Worm (Caenorhabditis elegans) whole organism, L1 larva: Measurements from ENCODE around the gene rcat-1.

ENCODE experiments used
- C04F5.9 ChIP-seq: sonication (generic microtip); optimal IDR thresholded peaks from 2 replicates; lab custom pipeline; 2016; ENCODE audit warnings: missing genetic modification characterization, missing compliant biosample characterization
- C16A3.4 ChIP-seq: fragments of 150-350 bp; optimal IDR thresholded peaks from 2 replicates; lab custom pipeline; 2014; ENCODE audit warnings: missing biosample characterization, missing genetic modification characterization
- C34B4.2 ChIP-seq: sonication (generic microtip); optimal IDR thresholded peaks from 2 replicates; lab custom pipeline; 2017; ENCODE audit warnings: mild to moderate bottlenecking, missing genetic modification characterization, missing compliant biosample characterization
- F16B12.6 ChIP-seq: fragments of 150-350 bp; optimal IDR thresholded peaks from 2 replicates; lab custom pipeline; 2014; ENCODE audit warnings: missing biosample characterization, missing genetic modification characterization
- aly-2 ChIP-seq: fragments of 150-350 bp; optimal IDR thresholded peaks from 2 replicates; lab custom pipeline; 2014; ENCODE audit warnings: missing biosample characterization, missing genetic modification characterization
- ama-1 ChIP-seq: fragments of 150-350 bp; optimal IDR thresholded peaks from 2 replicates; lab custom pipeline; 2014
- ceh-63 ChIP-seq: fragments of 200-800 bp; sonication (Bioruptor generic); optimal IDR thresholded peaks from 2 replicates; lab custom pipeline; 2018; ENCODE audit warnings: mild to moderate bottlenecking, missing genetic modification characterization, missing compliant biosample characterization
- ceh-8 ChIP-seq: fragments of 200-800 bp; sonication (Bioruptor generic); optimal IDR thresholded peaks from 2 replicates; lab custom pipeline; 2018; ENCODE audit warnings: mild to moderate bottlenecking, missing genetic modification characterization, moderate library complexity, missing compliant biosample characterization
- ceh-88 ChIP-seq: fragments of 200-800 bp; sonication (Bioruptor generic); IDR thresholded peaks from 2 replicates; pipeline ENCODE4 v1.3.6; 2022; ENCODE audit warnings: missing genetic modification characterization, missing compliant biosample characterization
- ceh-90 ChIP-seq: sonication (generic microtip); optimal IDR thresholded peaks from 2 replicates; lab custom pipeline; 2016; ENCODE audit warnings: missing genetic modification characterization, missing compliant biosample characterization
- ces-1 ChIP-seq: fragments of 150-350 bp; optimal IDR thresholded peaks from 2 replicates; lab custom pipeline; 2014; ENCODE audit warnings: missing biosample characterization, missing genetic modification reagents, missing genetic modification characterization
- dpl-1 ChIP-seq, 3 experiments: fragments of 150-350 bp in 2 of 3; sonication (generic microtip) in 1 of 3; optimal IDR thresholded peaks; 2 replicates each; lab custom pipeline; 2014 to 2017; ENCODE audit warnings: missing biosample characterization in 3 of 3, missing genetic modification characterization in 3 of 3, missing genetic modification reagents in 3 of 3
- efl-3 ChIP-seq: fragments of 200-800 bp; sonication (Bioruptor generic); optimal IDR thresholded peaks from 2 replicates; lab custom pipeline; 2018; ENCODE audit warnings: mild to moderate bottlenecking, missing genetic modification characterization, missing compliant biosample characterization
- elt-3 ChIP-seq, 6 experiments: fragments of 150-350 bp in 1 of 6; sonication (generic microtip); optimal IDR thresholded peaks; 2 replicates each; lab custom pipeline; 2017 to 2018; ENCODE audit warnings: missing biosample characterization in 6 of 6, missing genetic modification characterization in 6 of 6, inconsistent platforms in 1 of 6
- fkh-10 ChIP-seq: sonication (generic microtip); optimal IDR thresholded peaks from 2 replicates; lab custom pipeline; 2017; ENCODE audit warnings: missing biosample characterization, missing genetic modification reagents, missing genetic modification characterization
- fkh-4 ChIP-seq: sonication (generic microtip); optimal IDR thresholded peaks from 2 replicates; lab custom pipeline; 2016; ENCODE audit warnings: missing compliant biosample characterization, missing genetic modification characterization, borderline replicate concordance
- grh-1 ChIP-seq: fragments of 200-800 bp; sonication (Bioruptor generic); IDR thresholded peaks from 2 replicates; pipeline ENCODE4 v1.3.6; 2022; ENCODE audit warnings: missing genetic modification reagents, missing genetic modification characterization, missing compliant biosample characterization
- hlh-4 ChIP-seq: sonication (generic microtip); optimal IDR thresholded peaks from 2 replicates; lab custom pipeline; 2016; ENCODE audit warnings: mild to moderate bottlenecking, missing genetic modification characterization, missing compliant biosample characterization
- hpl-2 ChIP-seq: fragments of 150-350 bp; optimal IDR thresholded peaks from 2 replicates; lab custom pipeline; 2014; ENCODE audit warnings: missing biosample characterization, missing genetic modification reagents, missing genetic modification characterization
- irx-1 ChIP-seq: sonication (generic microtip); optimal IDR thresholded peaks from 2 replicates; lab custom pipeline; 2016; ENCODE audit warnings: missing genetic modification characterization, missing compliant biosample characterization
- isw-1 ChIP-seq: fragments of 200-800 bp; sonication (Bioruptor generic); IDR thresholded peaks from 2 replicates; pipeline ENCODE4 v1.3.6; 2022; ENCODE audit warnings: missing genetic modification characterization, missing compliant biosample characterization
- jun-1 ChIP-seq: fragments of 150-350 bp; optimal IDR thresholded peaks from 2 replicates; lab custom pipeline; 2014; ENCODE audit warnings: missing biosample characterization, missing genetic modification reagents, missing genetic modification characterization
- lin-13 ChIP-seq: fragments of 150-350 bp; optimal IDR thresholded peaks from 2 replicates; lab custom pipeline; 2014; ENCODE audit warnings: missing biosample characterization, missing genetic modification reagents, missing genetic modification characterization
- lin-14 ChIP-seq: fragments of 200-800 bp; sonication (Bioruptor generic); optimal IDR thresholded peaks from 2 replicates; lab custom pipeline; 2018; ENCODE audit warnings: mild to moderate bottlenecking, missing genetic modification characterization, moderate library complexity, missing compliant biosample characterization
- lin-35 ChIP-seq, 2 experiments: fragments of 150-350 bp; optimal IDR thresholded peaks; 2 replicates each; lab custom pipeline; 2014; ENCODE audit warnings: missing biosample characterization in 2 of 2, missing genetic modification characterization in 2 of 2, missing genetic modification reagents in 2 of 2
- lin-39 ChIP-seq: fragments of 150-350 bp; optimal IDR thresholded peaks from 2 replicates; lab custom pipeline; 2014; ENCODE audit warnings: missing biosample characterization, missing genetic modification reagents, missing genetic modification characterization
- lir-3 ChIP-seq: sonication (generic microtip); optimal IDR thresholded peaks from 2 replicates; lab custom pipeline; 2016; ENCODE audit warnings: mild to moderate bottlenecking, missing genetic modification characterization, moderate library complexity, missing compliant biosample characterization; ENCODE audit not compliant: poor library complexity
- lsy-2 ChIP-seq, 2 experiments: fragments of 150-350 bp; optimal IDR thresholded peaks; 2 replicates each; lab custom pipeline; 2014; ENCODE audit warnings: missing biosample characterization in 2 of 2, missing genetic modification characterization in 2 of 2
- mep-1 ChIP-seq: fragments of 150-350 bp; optimal IDR thresholded peaks from 2 replicates; lab custom pipeline; 2014; ENCODE audit warnings: missing biosample characterization, missing genetic modification characterization
- nhr-11 ChIP-seq: fragments of 150-350 bp; optimal IDR thresholded peaks from 2 replicates; lab custom pipeline; 2014; ENCODE audit warnings: missing biosample characterization, missing genetic modification characterization
- nhr-12 ChIP-seq: sonication (generic microtip); optimal IDR thresholded peaks from 2 replicates; lab custom pipeline; 2017; ENCODE audit warnings: missing biosample characterization, missing genetic modification characterization
- nhr-19 ChIP-seq: fragments of 200-800 bp; sonication (Bioruptor generic); conservative IDR thresholded peaks from 2 replicates; pipeline ENCODE4 v1.3.6; 2022; ENCODE audit warnings: missing genetic modification characterization, missing compliant biosample characterization
- nhr-28 ChIP-seq: fragments of 150-350 bp; optimal IDR thresholded peaks from 2 replicates; lab custom pipeline; 2014; ENCODE audit warnings: missing biosample characterization, missing genetic modification characterization
- nhr-47 ChIP-seq: sonication (generic microtip); optimal IDR thresholded peaks from 2 replicates; lab custom pipeline; 2016; ENCODE audit warnings: mild to moderate bottlenecking, missing genetic modification characterization, moderate library complexity, missing compliant biosample characterization
- nhr-71 ChIP-seq: sonication (generic microtip); optimal IDR thresholded peaks from 2 replicates; lab custom pipeline; 2016; ENCODE audit warnings: mild to moderate bottlenecking, missing genetic modification characterization, moderate library complexity, missing compliant biosample characterization
- nhr-77 ChIP-seq: fragments of 150-350 bp; optimal IDR thresholded peaks from 2 replicates; lab custom pipeline; 2014; ENCODE audit warnings: missing biosample characterization, missing genetic modification characterization
- nhr-85 ChIP-seq: sonication (generic microtip); peaks from one replicate; lab custom pipeline; 2016; ENCODE audit warnings: missing genetic modification characterization, inconsistent platforms, missing compliant biosample characterization
- nhr-90 ChIP-seq: sonication (generic microtip); optimal IDR thresholded peaks from 2 replicates; lab custom pipeline; 2016; ENCODE audit warnings: mild to moderate bottlenecking, missing genetic modification characterization, missing compliant biosample characterization; ENCODE audit not compliant: poor library complexity
- pag-3 ChIP-seq: sonication (generic microtip); optimal IDR thresholded peaks from 2 replicates; lab custom pipeline; 2017; ENCODE audit warnings: missing genetic modification characterization, mild to moderate bottlenecking, missing compliant biosample characterization, antibody characterized with exemption, borderline replicate concordance; ENCODE audit not compliant: insufficient read depth
- pqm-1 ChIP-seq: sonication (generic microtip); optimal IDR thresholded peaks from 3 replicates; lab custom pipeline; 2017; ENCODE audit warnings: missing biosample characterization, missing genetic modification characterization
- rnt-1 ChIP-seq: sonication (generic microtip); optimal IDR thresholded peaks from 2 replicates; lab custom pipeline; 2016; ENCODE audit warnings: mild to moderate bottlenecking, missing genetic modification characterization, moderate library complexity, missing compliant biosample characterization
- skn-1 ChIP-seq: fragments of 150-350 bp; optimal IDR thresholded peaks from 2 replicates; lab custom pipeline; 2014; ENCODE audit warnings: missing biosample characterization, missing genetic modification characterization
- snu-23 ChIP-seq: sonication (generic microtip); optimal IDR thresholded peaks from 2 replicates; lab custom pipeline; 2016; ENCODE audit warnings: missing genetic modification characterization, missing compliant biosample characterization
- sox-4 ChIP-seq: sonication (generic microtip); optimal IDR thresholded peaks from 2 replicates; lab custom pipeline; 2016; ENCODE audit warnings: missing genetic modification characterization, missing compliant biosample characterization
- sup-37 ChIP-seq: fragments of 200-800 bp; sonication (Bioruptor generic); optimal IDR thresholded peaks from 2 replicates; lab custom pipeline; 2018; ENCODE audit warnings: mild to moderate bottlenecking, missing genetic modification characterization, missing compliant biosample characterization
- swsn-7 ChIP-seq: sonication (generic microtip); optimal IDR thresholded peaks from 2 replicates; lab custom pipeline; 2016; ENCODE audit warnings: missing genetic modification characterization, missing compliant biosample characterization
- tbx-2 ChIP-seq: sonication (generic microtip); optimal IDR thresholded peaks from 2 replicates; lab custom pipeline; 2016; ENCODE audit warnings: missing genetic modification characterization, missing compliant biosample characterization
- tlp-1 ChIP-seq: fragments of 150-350 bp; optimal IDR thresholded peaks from 2 replicates; lab custom pipeline; 2014; ENCODE audit warnings: missing biosample characterization, missing genetic modification characterization
- unc-130 ChIP-seq: fragments of 150-350 bp; optimal IDR thresholded peaks from 2 replicates; lab custom pipeline; 2017; ENCODE audit warnings: missing biosample characterization, missing genetic modification characterization, inconsistent platforms
- unc-86 ChIP-seq: sonication (generic microtip); optimal IDR thresholded peaks from 2 replicates; lab custom pipeline; 2016; ENCODE audit warnings: missing genetic modification characterization, missing compliant biosample characterization
- unc-98 ChIP-seq: fragments of 200-800 bp; sonication (Bioruptor generic); IDR thresholded peaks from 2 replicates; pipeline ENCODE4 v1.3.6; 2022; ENCODE audit warnings: missing genetic modification characterization, missing compliant biosample characterization
- vab-15 ChIP-seq: sonication (generic microtip); optimal IDR thresholded peaks from 2 replicates; lab custom pipeline; 2017; ENCODE audit warnings: missing genotype, mild to moderate bottlenecking, missing genetic modification characterization, missing compliant biosample characterization
- xbp-1 ChIP-seq: sonication (generic microtip); optimal IDR thresholded peaks from 2 replicates; lab custom pipeline; 2016; ENCODE audit warnings: missing genetic modification characterization, missing compliant biosample characterization
- ztf-11 ChIP-seq, 2 experiments: sonication (generic microtip); optimal IDR thresholded peaks; 2 replicates each; lab custom pipeline; 2016 to 2017; ENCODE audit warnings: missing genetic modification characterization in 2 of 2, missing biosample characterization in 1 of 2, missing compliant biosample characterization in 1 of 2

Gene rcat-1

ce11 chrIV:261607-262006 is 6.4 kb upstream of the rcat-1 start, which contains the start of gene pqbp-1.1:
Gene pqbp-1.1, minus strand, starts transcription at chrIV:261683.
- TF ChIP-seq lsy-2 (tag; optimal IDR thresholded peaks at IDR 0.05; lab: Kevin White, UChicago) (peak; percentile 76 to 82), sox-4 (tag; lab: Kevin White, UChicago) (no peak), C16A3.4 (tag; lab: Kevin White, UChicago) (peak; percentile 58), ceh-8 (no peak), ztf-11 (tag; optimal IDR thresholded peaks at IDR 0.05; lab: Kevin White, UChicago) (no peak), lin-39 (tag; lab: Kevin White, UChicago) (peak; percentile 33), lin-14 (GFP tag; lab: Kevin White, UChicago) (peak; percentile 71), nhr-90 (tag; lab: Kevin White, UChicago) (peak; percentile 59), lin-35 (GFP tag; optimal IDR thresholded peaks at IDR 0.05; lab: Kevin White, UChicago) (peak; percentile 95 to 97), fkh-4 (tag; lab: Kevin White, UChicago) (no peak), rnt-1 (tag; lab: Kevin White, UChicago) (peak; percentile 18), ama-1 (lab: Kevin White, UChicago) (no peak), mep-1 (tag; lab: Kevin White, UChicago) (peak; percentile 66), jun-1 (tag; lab: Kevin White, UChicago) (peak; percentile 3), C34B4.2 (no peak), hlh-4 (no peak), C04F5.9 (tag; lab: Kevin White, UChicago) (peak; percentile 39), unc-98 (GFP tag; lab: Robert Waterston, UW) (no peak), pqm-1 (tag; lab: Kevin White, UChicago) (no peak), nhr-47 (tag; lab: Kevin White, UChicago) (peak; percentile 77), unc-130 (tag; lab: Kevin White, UChicago) (no peak), skn-1 (tag; lab: Kevin White, UChicago) (peak; percentile 41), lin-13 (GFP tag; lab: Kevin White, UChicago) (peak; percentile 18), snu-23 (GFP tag; lab: Kevin White, UChicago) (peak; percentile 67), nhr-19 (GFP tag; lab: Robert Waterston, UW) (no peak), sup-37 (GFP tag; lab: Kevin White, UChicago) (no peak), efl-3 (no peak), ces-1 (GFP tag; lab: Kevin White, UChicago) (peak; percentile 18), nhr-12 (tag; lab: Kevin White, UChicago) (no peak), nhr-85 (tag; lab: Kevin White, UChicago) (peak; percentile 50), swsn-7 (tag; lab: Kevin White, UChicago) (peak; percentile 55), ceh-88 (GFP tag; lab: Robert Waterston, UW) (no peak), fkh-10 (peak; percentile 42), vab-15 (no peak), isw-1 (peak; percentile 58), ceh-90 (tag; lab: Kevin White, UChicago) (no peak), nhr-28 (tag; lab: Kevin White, UChicago) (no peak), hpl-2 (GFP tag; lab: Kevin White, UChicago) (no peak), tbx-2 (tag; lab: Kevin White, UChicago) (peak; percentile 59), lir-3 (tag; lab: Kevin White, UChicago) (no peak), unc-86 (tag; lab: Kevin White, UChicago) (peak; percentile 43), pag-3 (tag; lab: Kevin White, UChicago) (no peak), nhr-71 (tag; lab: Kevin White, UChicago) (peak; percentile 75), tlp-1 (tag; lab: Kevin White, UChicago) (no peak), F16B12.6 (tag; lab: Kevin White, UChicago) (peak; percentile 4), nhr-77 (tag; lab: Kevin White, UChicago) (no peak), aly-2 (tag; lab: Kevin White, UChicago) (peak; percentile 58), ceh-63 (GFP tag; lab: Kevin White, UChicago) (no peak), elt-3 (tag; optimal IDR thresholded peaks at IDR 0.05; lab: Kevin White, UChicago) (peak in 1 of 6 experiments; percentile 24), irx-1 (tag; lab: Kevin White, UChicago) (peak; percentile 32), nhr-11 (tag; lab: Kevin White, UChicago) (no peak), dpl-1 (GFP tag; optimal IDR thresholded peaks at IDR 0.05; lab: Kevin White, UChicago) (peak; percentile 89 to 95 (median 92)), grh-1 (GFP tag; lab: Robert Waterston, UW) (no peak), xbp-1 (tag; lab: Kevin White, UChicago) (peak; percentile 64)
